Worm (Caenorhabditis elegans) whole organism, late embryonic: Measurements from ENCODE around the gene C08F8.15.

Source experiments
- C08G9.2 ChIP-seq: sonication (generic microtip); optimal IDR thresholded peaks from 2 replicates; lab custom pipeline; 2016; ENCODE audit warnings: mild to moderate bottlenecking, missing genetic modification characterization, moderate library complexity, missing compliant biosample characterization
- C38D4.7 ChIP-seq: fragments of 200-800 bp; sonication (Bioruptor generic); optimal IDR thresholded peaks from 2 replicates; lab custom pipeline; 2018; ENCODE audit warnings: mild to moderate bottlenecking, missing genetic modification characterization, moderate library complexity, missing compliant biosample characterization
- F13H6.1 ChIP-seq: sonication (generic microtip); optimal IDR thresholded peaks from 2 replicates; lab custom pipeline; 2016; ENCODE audit warnings: missing genetic modification characterization, missing compliant biosample characterization
- K02D7.2 ChIP-seq: sonication (generic microtip); optimal IDR thresholded peaks from 2 replicates; lab custom pipeline; 2017; ENCODE audit warnings: mild to moderate bottlenecking, missing genetic modification characterization, missing compliant biosample characterization
- T23F11.4 ChIP-seq: fragments of 200-800 bp; sonication (Bioruptor generic); optimal IDR thresholded peaks from 2 replicates; lab custom pipeline; 2018; ENCODE audit warnings: mild to moderate bottlenecking, missing genetic modification characterization, missing compliant biosample characterization
- ama-1 ChIP-seq: fragments of 150-350 bp; optimal IDR thresholded peaks from 2 replicates; lab custom pipeline; 2014
- ceh-18 ChIP-seq: sonication (generic microtip); optimal IDR thresholded peaks from 2 replicates; lab custom pipeline; 2016; ENCODE audit warnings: missing genetic modification characterization, missing compliant biosample characterization
- ceh-19 ChIP-seq: fragments of 200-800 bp; sonication (Bioruptor generic); optimal IDR thresholded peaks from 2 replicates; lab custom pipeline; 2018; ENCODE audit warnings: mild to moderate bottlenecking, missing genetic modification characterization, missing compliant biosample characterization
- ceh-2 ChIP-seq: sonication (generic microtip); optimal IDR thresholded peaks from 2 replicates; lab custom pipeline; 2016; ENCODE audit warnings: missing genotype, missing genetic modification characterization, missing compliant biosample characterization
- ceh-22 ChIP-seq: sonication (generic microtip); optimal IDR thresholded peaks from 2 replicates; lab custom pipeline; 2017; ENCODE audit warnings: missing biosample characterization, missing genetic modification characterization
- ceh-24 ChIP-seq: sonication (generic microtip); optimal IDR thresholded peaks from 2 replicates; lab custom pipeline; 2016; ENCODE audit warnings: mild to moderate bottlenecking, missing genetic modification characterization, missing compliant biosample characterization
- ceh-30 ChIP-seq: fragments of 150-350 bp; optimal IDR thresholded peaks from 2 replicates; lab custom pipeline; 2014; ENCODE audit warnings: missing biosample characterization, missing genetic modification characterization
- ceh-34 ChIP-seq: sonication (generic microtip); optimal IDR thresholded peaks from 2 replicates; lab custom pipeline; 2016; ENCODE audit warnings: mild to moderate bottlenecking, missing genetic modification characterization, missing compliant biosample characterization
- ceh-45 ChIP-seq: fragments of 200-800 bp; sonication (Bioruptor generic); IDR thresholded peaks from 2 replicates; pipeline ENCODE4 v1.3.6; 2022; ENCODE audit warnings: missing genetic modification reagents, missing genetic modification characterization, missing compliant biosample characterization
- che-1 ChIP-seq: sonication (generic microtip); optimal IDR thresholded peaks from 2 replicates; lab custom pipeline; 2016; ENCODE audit warnings: mild to moderate bottlenecking, missing genetic modification characterization, missing compliant biosample characterization
- elt-2 ChIP-seq: sonication (generic microtip); optimal IDR thresholded peaks from 2 replicates; lab custom pipeline; 2016; ENCODE audit warnings: missing genetic modification reagents, missing genetic modification characterization, missing compliant biosample characterization
- elt-4 ChIP-seq: sonication (generic microtip); optimal IDR thresholded peaks from 2 replicates; lab custom pipeline; 2016; ENCODE audit warnings: missing genetic modification characterization, missing compliant biosample characterization
- eyg-1 ChIP-seq: sonication (generic microtip); optimal IDR thresholded peaks from 2 replicates; lab custom pipeline; 2016; ENCODE audit warnings: missing genotype, missing genetic modification characterization, missing compliant biosample characterization
- fax-1 ChIP-seq: sonication (generic microtip); optimal IDR thresholded peaks from 2 replicates; lab custom pipeline; 2016; ENCODE audit warnings: missing genotype, missing genetic modification characterization, missing compliant biosample characterization
- fkh-10 ChIP-seq: fragments of 150-350 bp; optimal IDR thresholded peaks from 2 replicates; lab custom pipeline; 2014; ENCODE audit warnings: missing biosample characterization, missing genetic modification reagents, missing genetic modification characterization
- fkh-6 ChIP-seq: sonication (generic microtip); optimal IDR thresholded peaks from 2 replicates; lab custom pipeline; 2016; ENCODE audit warnings: missing genetic modification characterization, missing compliant biosample characterization
- gmeb-2 ChIP-seq: sonication (generic microtip); optimal IDR thresholded peaks from 2 replicates; lab custom pipeline; 2016; ENCODE audit warnings: missing genetic modification characterization, inconsistent platforms, missing compliant biosample characterization
- hlh-13 ChIP-seq: fragments of 200-800 bp; sonication (Bioruptor generic); optimal IDR thresholded peaks from 2 replicates; lab custom pipeline; 2018; ENCODE audit warnings: mild to moderate bottlenecking, missing genetic modification characterization, missing compliant biosample characterization
- hlh-15 ChIP-seq: sonication (generic microtip); optimal IDR thresholded peaks from 2 replicates; lab custom pipeline; 2016; ENCODE audit warnings: missing genetic modification characterization, missing compliant biosample characterization
- hlh-6 ChIP-seq: sonication (generic microtip); optimal IDR thresholded peaks from 2 replicates; lab custom pipeline; 2016; ENCODE audit warnings: missing genotype, missing genetic modification characterization, missing compliant biosample characterization
- lim-6 ChIP-seq: sonication (generic microtip); optimal IDR thresholded peaks from 2 replicates; lab custom pipeline; 2016; ENCODE audit warnings: missing genetic modification characterization, missing compliant biosample characterization
- madf-2 ChIP-seq: sonication (generic microtip); optimal IDR thresholded peaks from 2 replicates; lab custom pipeline; 2017; ENCODE audit warnings: missing genetic modification characterization, missing compliant biosample characterization
- mec-3 ChIP-seq: sonication (generic microtip); optimal IDR thresholded peaks from 2 replicates; lab custom pipeline; 2016; ENCODE audit warnings: borderline replicate concordance, missing genetic modification characterization, missing compliant biosample characterization
- nhr-11 ChIP-seq: fragments of 150-350 bp; optimal IDR thresholded peaks from 2 replicates; lab custom pipeline; 2014; ENCODE audit warnings: missing biosample characterization, missing genetic modification characterization
- nhr-232 ChIP-seq: sonication (generic microtip); optimal IDR thresholded peaks from 2 replicates; lab custom pipeline; 2016; ENCODE audit warnings: missing genetic modification characterization, missing compliant biosample characterization
- odd-2 ChIP-seq: sonication (generic microtip); optimal IDR thresholded peaks from 2 replicates; lab custom pipeline; 2017; ENCODE audit warnings: antibody characterized with exemption, mild to moderate bottlenecking, missing genetic modification characterization, missing compliant biosample characterization
- pat-9 ChIP-seq: fragments of 200-800 bp; sonication (Bioruptor generic); optimal IDR thresholded peaks from 2 replicates; lab custom pipeline; 2018; ENCODE audit warnings: mild to moderate bottlenecking, missing genetic modification characterization, moderate library complexity, missing compliant biosample characterization
- pax-1 ChIP-seq: fragments of 150-350 bp; optimal IDR thresholded peaks from 2 replicates; lab custom pipeline; 2014; ENCODE audit warnings: missing biosample characterization, missing genetic modification characterization
- pha-4 ChIP-seq: fragments of 150-350 bp; optimal IDR thresholded peaks from 2 replicates; lab custom pipeline; 2018; ENCODE audit warnings: missing biosample characterization, missing genetic modification reagents, missing genetic modification characterization
- pqm-1 ChIP-seq: sonication (generic microtip); optimal IDR thresholded peaks from 2 replicates; lab custom pipeline; 2016; ENCODE audit warnings: missing genetic modification characterization, missing compliant biosample characterization
- ref-2 ChIP-seq: sonication (generic microtip); optimal IDR thresholded peaks from 2 replicates; lab custom pipeline; 2016; ENCODE audit warnings: missing genetic modification characterization, missing compliant biosample characterization
- rnt-1 ChIP-seq: sonication (generic microtip); optimal IDR thresholded peaks from 2 replicates; lab custom pipeline; 2016; ENCODE audit warnings: missing genetic modification characterization, missing compliant biosample characterization
- sdc-2 ChIP-seq: sonication (generic microtip); optimal IDR thresholded peaks from 2 replicates; lab custom pipeline; 2016; ENCODE audit warnings: missing genotype, missing genetic modification characterization, missing compliant biosample characterization
- syd-9 ChIP-seq: sonication (generic microtip); optimal IDR thresholded peaks from 2 replicates; lab custom pipeline; 2016; ENCODE audit warnings: mild to moderate bottlenecking, missing genetic modification characterization, moderate library complexity, missing compliant biosample characterization
- tbx-2 ChIP-seq: sonication (generic microtip); optimal IDR thresholded peaks from 2 replicates; lab custom pipeline; 2016; ENCODE audit warnings: missing genetic modification characterization, missing compliant biosample characterization
- tbx-7 ChIP-seq: sonication (generic microtip); optimal IDR thresholded peaks from 2 replicates; lab custom pipeline; 2016; ENCODE audit warnings: missing genotype, missing genetic modification characterization, missing compliant biosample characterization
- ttx-3 ChIP-seq: sonication (generic microtip); optimal IDR thresholded peaks from 2 replicates; lab custom pipeline; 2016; ENCODE audit warnings: missing genetic modification reagents, missing genetic modification characterization, missing compliant biosample characterization
- unc-3 ChIP-seq, 2 experiments: fragments of 200-800 bp in 1 of 2; sonication (Bioruptor generic) in 1 of 2; sonication (generic microtip) in 1 of 2; conservative IDR thresholded peaks in 1 of 2; optimal IDR thresholded peaks in 1 of 2; 2 replicates each; pipeline versions ENCODE4 v1.3.6 to Lab custom; 2016 to 2022; ENCODE audit warnings: missing compliant biosample characterization in 2 of 2, missing genetic modification characterization in 2 of 2, missing genetic modification reagents in 1 of 2
- unc-55 ChIP-seq: sonication (generic microtip); optimal IDR thresholded peaks from 2 replicates; lab custom pipeline; 2017; ENCODE audit warnings: missing biosample characterization, missing genetic modification reagents, missing genetic modification characterization
- zip-5 ChIP-seq: sonication (generic microtip); optimal IDR thresholded peaks from 2 replicates; lab custom pipeline; 2016; ENCODE audit warnings: missing genetic modification characterization, missing compliant biosample characterization
- ztf-16 ChIP-seq: sonication (generic microtip); optimal IDR thresholded peaks from 2 replicates; lab custom pipeline; 2017; ENCODE audit warnings: missing genetic modification characterization, missing compliant biosample characterization

C08F8.15 gene

ce11 chrIV:11118837-11119491, 41.6 kb downstream of the C08F8.15 start, which contains the start of the genes imp-2 and enpl-1 (continued):
- TF ChIP-seq elt-4 (tag; lab: Kevin White, UChicago) (no peak), hlh-6 (no peak), ttx-3 (peak; percentile 20), madf-2 (tag; lab: Kevin White, UChicago) (peak; percentile 28), ceh-45 (GFP tag; lab: Robert Waterston, UW) (no peak), rnt-1 (tag; lab: Kevin White, UChicago) (no peak), mec-3 (tag; lab: Kevin White, UChicago) (no peak), lim-6 (tag; lab: Kevin White, UChicago) (no peak), nhr-232 (tag; lab: Kevin White, UChicago) (no peak), gmeb-2 (no peak), fax-1 (no peak), ceh-34 (tag; lab: Kevin White, UChicago) (peak; percentile 80), ama-1 (lab: Kevin White, UChicago) (no peak), eyg-1 (no peak), pax-1 (peak; percentile 51), elt-2 (tag; lab: Kevin White, UChicago) (peak; percentile 66), T23F11.4 (GFP tag; lab: Kevin White, UChicago) (no peak), C38D4.7 (GFP tag; lab: Kevin White, UChicago) (no peak), tbx-2 (peak; percentile 93), fkh-6 (tag; lab: Kevin White, UChicago) (no peak), nhr-11 (no peak), ztf-16 (tag; lab: Kevin White, UChicago) (peak; percentile 50), tbx-7 (tag; lab: Kevin White, UChicago) (peak; percentile 58), pqm-1 (tag; lab: Kevin White, UChicago) (peak; percentile 61), hlh-13 (GFP tag; lab: Kevin White, UChicago) (no peak), che-1 (tag; lab: Kevin White, UChicago) (no peak), K02D7.2 (no peak), fkh-10 (GFP tag; lab: Kevin White, UChicago) (no peak), ceh-18 (tag; lab: Kevin White, UChicago) (peak; percentile 61), pat-9 (tag; lab: Kevin White, UChicago) (no peak), unc-55 (GFP tag; lab: Kevin White, UChicago) (peak; percentile 50), ceh-24 (tag; lab: Kevin White, UChicago) (no peak), odd-2 (tag; lab: Kevin White, UChicago) (no peak), sdc-2 (tag; lab: Kevin White, UChicago) (peak; percentile 51), ceh-2 (tag; lab: Kevin White, UChicago) (peak; percentile 50), ceh-22 (peak; percentile 6), ceh-30 (tag; lab: Kevin White, UChicago) (no peak), F13H6.1 (peak; percentile 39), ref-2 (tag; lab: Kevin White, UChicago) (peak; percentile 85), ceh-19 (GFP tag; lab: Kevin White, UChicago) (peak; percentile 53), zip-5 (no peak), hlh-15 (tag; lab: Kevin White, UChicago) (no peak), pha-4 (no peak), unc-3 (GFP tag; conservative IDR thresholded peaks at IDR 0.05; lab: Robert Waterston, UW) (peak; percentile 12; the same call in 1 of the 2 replicates), unc-3 (tag; optimal IDR thresholded peaks at IDR 0.05; lab: Kevin White, UChicago) (peak; percentile 13), C08G9.2 (peak; percentile 49), syd-9 (tag; lab: Kevin White, UChicago) (peak; percentile 42)
